Fruit fly (Drosophila melanogaster) whole organism, embryonic: ENCODE measurements around the gene CG31230.

Experiments
- Aef1 ChIP-seq: fragments of 200-800 bp; sonication (Bioruptor generic); IDR thresholded peaks from 3 replicates; pipeline ENCODE4 v1.3.6; 2022; ENCODE audit warnings: missing biosample characterization, missing genetic modification characterization
- B-H2 ChIP-seq: fragments of 200-800 bp; sonication (Bioruptor generic); optimal IDR thresholded peaks from 2 replicates; lab custom pipeline; 2018; ENCODE audit warnings: missing biosample characterization, mild to moderate bottlenecking, missing genetic modification characterization
- Bgb ChIP-seq: fragments of 200-800 bp; sonication (Bioruptor generic); IDR thresholded peaks from 2 replicates; pipeline ENCODE4 v1.3.6; 2022; ENCODE audit warnings: missing biosample characterization, missing genetic modification characterization; ENCODE audit not compliant: partially characterized antibody
- Blimp-1 ChIP-seq: fragments of 200-800 bp; sonication (Bioruptor generic); optimal IDR thresholded peaks from 3 replicates; lab custom pipeline; 2018; ENCODE audit warnings: missing biosample characterization, missing genetic modification characterization, mild to moderate bottlenecking, moderate library complexity, missing genetic modification reagents
- CG10147 ChIP-seq: fragments of 200-800 bp; sonication (Bioruptor generic); optimal IDR thresholded peaks from 2 replicates; lab custom pipeline; 2019; ENCODE audit warnings: missing biosample characterization, mild to moderate bottlenecking, missing genetic modification characterization, moderate library complexity
- CG10654 ChIP-seq: fragments of 200-800 bp; sonication (Bioruptor generic); optimal IDR thresholded peaks from 2 replicates; lab custom pipeline; 2016; ENCODE audit warnings: missing biosample characterization, missing genetic modification characterization
- CG11560 ChIP-seq: fragments of 200-800 bp; sonication (Bioruptor generic); IDR thresholded peaks from 3 replicates; pipeline ENCODE4 v1.3.6; 2022; ENCODE audit warnings: missing biosample characterization, missing genetic modification characterization
- CG13894 ChIP-seq: fragments of 200-800 bp; sonication (Bioruptor generic); optimal IDR thresholded peaks from 3 replicates; lab custom pipeline; 2018; ENCODE audit warnings: missing biosample characterization, mild to moderate bottlenecking, missing genetic modification characterization, moderate library complexity
- CG15696 ChIP-seq: fragments of 200-800 bp; sonication (Bioruptor generic); optimal IDR thresholded peaks from 2 replicates; lab custom pipeline; 2019; ENCODE audit warnings: missing biosample characterization, mild to moderate bottlenecking, missing genetic modification characterization, moderate library complexity
- CG1647 ChIP-seq: fragments of 200-800 bp; sonication (Bioruptor generic); optimal IDR thresholded peaks from 3 replicates; lab custom pipeline; 2016; ENCODE audit warnings: missing biosample characterization, missing genetic modification characterization
- CG16779 ChIP-seq: fragments of 200-800 bp; sonication (Bioruptor generic); IDR thresholded peaks from 2 replicates; pipeline ENCODE4 v1.3.6; 2022; ENCODE audit warnings: missing biosample characterization, missing genetic modification characterization
- CG18476 ChIP-seq: fragments of 200-800 bp; sonication (Bioruptor generic); optimal IDR thresholded peaks from 2 replicates; lab custom pipeline; 2016; ENCODE audit warnings: missing biosample characterization, mild to moderate bottlenecking, missing genetic modification characterization
- CG31365 ChIP-seq: fragments of 200-800 bp; sonication (Bioruptor generic); optimal IDR thresholded peaks from 2 replicates; lab custom pipeline; 2018; ENCODE audit warnings: missing biosample characterization, mild to moderate bottlenecking, missing genetic modification characterization
- CG33557 ChIP-seq: fragments of 200-800 bp; sonication (Bioruptor generic); optimal IDR thresholded peaks from 2 replicates; lab custom pipeline; 2019; ENCODE audit warnings: missing biosample characterization, mild to moderate bottlenecking, missing genetic modification characterization, moderate library complexity
- CG3847 ChIP-seq: fragments of 200-800 bp; sonication (Bioruptor generic); IDR thresholded peaks from 2 replicates; pipeline ENCODE4 v1.3.6; 2022; ENCODE audit warnings: missing biosample characterization, missing genetic modification characterization
- CG6175 ChIP-seq: fragments of 200-800 bp; sonication (Bioruptor generic); IDR thresholded peaks from 3 replicates; pipeline ENCODE4 v1.3.6; 2022; ENCODE audit warnings: missing biosample characterization, missing genetic modification characterization
- CG9817 ChIP-seq: fragments of 200-800 bp; sonication (Bioruptor generic); optimal IDR thresholded peaks from 2 replicates; lab custom pipeline; 2018; ENCODE audit warnings: missing biosample characterization, mild to moderate bottlenecking, missing genetic modification characterization, moderate library complexity
- Chrac-16 ChIP-seq: fragments of 200-800 bp; sonication (Bioruptor generic); optimal IDR thresholded peaks from 3 replicates; lab custom pipeline; 2016; ENCODE audit warnings: missing biosample characterization, missing genetic modification characterization
- E2f1 ChIP-seq: fragments of 200-800 bp; sonication (Bioruptor generic); IDR thresholded peaks from 2 replicates; pipeline ENCODE4 v1.3.6; 2022; ENCODE audit warnings: missing biosample characterization, missing genetic modification characterization
- H2.0 ChIP-seq: fragments of 200-800 bp; sonication (Bioruptor generic); IDR thresholded peaks from 2 replicates; pipeline ENCODE4 v1.3.6; 2022; ENCODE audit warnings: missing biosample characterization, missing genetic modification characterization
- HmgZ ChIP-seq: fragments of 200-800 bp; sonication (Bioruptor generic); optimal IDR thresholded peaks from 2 replicates; lab custom pipeline; 2018; ENCODE audit warnings: missing biosample characterization, mild to moderate bottlenecking, missing genetic modification characterization
- Hr78 ChIP-seq, 2 experiments: fragments of 200-800 bp in 1 of 2; fragments of >200 bp in 1 of 2; sonication (Bioruptor generic) in 1 of 2; optimal IDR thresholded peaks; 2 replicates each; lab custom pipeline; 2017 to 2019; ENCODE audit warnings: missing biosample characterization in 2 of 2, missing genetic modification characterization in 2 of 2, mild to moderate bottlenecking in 1 of 2, moderate library complexity in 1 of 2
- Jarid2 ChIP-seq: fragments of 200-800 bp; sonication (Bioruptor generic); optimal IDR thresholded peaks from 3 replicates; lab custom pipeline; 2017; ENCODE audit warnings: mild to moderate bottlenecking, missing biosample characterization, missing genetic modification reagents, missing genetic modification characterization
- Lim3 ChIP-seq: fragments of 200-800 bp; sonication (Bioruptor generic); IDR thresholded peaks from 2 replicates; pipeline ENCODE4 v1.3.6; 2022; ENCODE audit warnings: missing biosample characterization, missing genetic modification characterization
- Mrtf ChIP-seq: fragments of 200-800 bp; sonication (Bioruptor generic); IDR thresholded peaks from 3 replicates; pipeline ENCODE4 v1.3.6; 2022; ENCODE audit warnings: missing biosample characterization, missing genetic modification characterization
- Six4 ChIP-seq: fragments of 200-800 bp; sonication (Bioruptor generic); optimal IDR thresholded peaks from 2 replicates; lab custom pipeline; 2016; ENCODE audit warnings: missing biosample characterization, missing genetic modification characterization
- amos ChIP-seq: fragments of 200-800 bp; sonication (Bioruptor generic); IDR thresholded peaks from 2 replicates; pipeline ENCODE4 v1.3.6; 2022; ENCODE audit warnings: missing biosample characterization, missing genetic modification characterization; ENCODE audit not compliant: partially characterized antibody
- bigmax ChIP-seq: fragments of 200-800 bp; sonication (Bioruptor generic); optimal IDR thresholded peaks from 2 replicates; lab custom pipeline; 2018; ENCODE audit warnings: missing biosample characterization, mild to moderate bottlenecking, missing genetic modification characterization
- cas ChIP-seq: fragments of 200-800 bp; sonication (Bioruptor generic); IDR thresholded peaks from 2 replicates; pipeline ENCODE4 v1.3.6; 2022; ENCODE audit warnings: missing biosample characterization, missing genetic modification characterization
- cato ChIP-seq: fragments of 200-800 bp; sonication (Bioruptor generic); optimal IDR thresholded peaks from 2 replicates; lab custom pipeline; 2016; ENCODE audit warnings: missing biosample characterization, missing genetic modification characterization, borderline replicate concordance
- cg ChIP-seq: fragments of 200-800 bp; sonication (Bioruptor generic); optimal IDR thresholded peaks from 3 replicates; lab custom pipeline; 2019; ENCODE audit warnings: missing biosample characterization, mild to moderate bottlenecking, missing genetic modification characterization, moderate library complexity
- ci ChIP-seq: fragments of 200-800 bp; sonication (Bioruptor generic); IDR thresholded peaks from 3 replicates; pipeline ENCODE4 v1.3.6; 2022; ENCODE audit warnings: missing biosample characterization, missing genetic modification characterization
- croc ChIP-seq: fragments of 200-800 bp; sonication (Bioruptor generic); conservative IDR thresholded peaks from 3 replicates; pipeline ENCODE4 v1.3.6; 2022; ENCODE audit warnings: missing biosample characterization, missing genetic modification characterization
- dati ChIP-seq: fragments of 200-800 bp; sonication (Bioruptor generic); IDR thresholded peaks from 2 replicates; pipeline ENCODE4 v1.3.6; 2022; ENCODE audit warnings: missing biosample characterization, missing genetic modification characterization
- grn ChIP-seq: fragments of 200-800 bp; sonication (Bioruptor generic); optimal IDR thresholded peaks from 3 replicates; lab custom pipeline; 2017; ENCODE audit warnings: missing biosample characterization, missing genetic modification characterization
- gt ChIP-seq: fragments of 200-800 bp; sonication (Bioruptor generic); IDR thresholded peaks from 2 replicates; pipeline ENCODE4 v1.3.6; 2022; ENCODE audit warnings: missing biosample characterization, missing genetic modification characterization
- lab ChIP-seq: fragments of 200-800 bp; sonication (Bioruptor generic); optimal IDR thresholded peaks from 3 replicates; lab custom pipeline; 2017; ENCODE audit warnings: missing biosample characterization, missing genetic modification characterization, mild to moderate bottlenecking, moderate library complexity, missing genetic modification reagents
- lola ChIP-seq, 3 experiments: fragments of >200 bp in 2 of 3; fragments of 200-800 bp in 1 of 3; sonication (Bioruptor generic) in 1 of 3; optimal IDR thresholded peaks; 2 replicates each; lab custom pipeline; 2017 to 2019; ENCODE audit warnings: missing biosample characterization in 3 of 3, missing genetic modification characterization in 3 of 3, mild to moderate bottlenecking in 1 of 3, moderate library complexity in 1 of 3
- lov ChIP-seq, 2 experiments: fragments of 200-800 bp in 1 of 2; fragments of >200 bp in 1 of 2; sonication (Bioruptor generic) in 1 of 2; IDR thresholded peaks in 1 of 2; optimal IDR thresholded peaks in 1 of 2; 2 replicates in 1 of 2; 3 replicates in 1 of 2; pipeline versions ENCODE4 v1.3.6 to Lab custom; 2017 to 2022; ENCODE audit warnings: missing biosample characterization in 1 of 2, missing genetic modification characterization in 1 of 2
- mirr ChIP-seq: fragments of 200-800 bp; sonication (Bioruptor generic); optimal IDR thresholded peaks from 3 replicates; lab custom pipeline; 2018; ENCODE audit warnings: missing biosample characterization, mild to moderate bottlenecking, missing genetic modification characterization
- onecut ChIP-seq: fragments of 200-800 bp; sonication (Bioruptor generic); IDR thresholded peaks from 2 replicates; pipeline ENCODE4 v1.3.6; 2022; ENCODE audit warnings: missing biosample characterization, missing genetic modification characterization
- ro ChIP-seq: fragments of 200-800 bp; sonication (Bioruptor generic); IDR thresholded peaks from 2 replicates; pipeline ENCODE4 v1.3.6; 2022; ENCODE audit warnings: missing biosample characterization, missing genetic modification characterization
- sc ChIP-seq, 3 experiments: fragments of >200 bp in 2 of 3; fragments of 200-800 bp in 1 of 3; sonication (Bioruptor generic) in 1 of 3; optimal IDR thresholded peaks; 2 replicates in 2 of 3; 3 replicates in 1 of 3; lab custom pipeline; 2017; ENCODE audit warnings: mild to moderate bottlenecking in 1 of 3, missing biosample characterization in 1 of 3, missing genetic modification characterization in 1 of 3, missing genetic modification reagents in 1 of 3
- sd ChIP-seq: fragments of 200-800 bp; sonication (Bioruptor generic); optimal IDR thresholded peaks from 3 replicates; lab custom pipeline; 2018; ENCODE audit warnings: missing biosample characterization, mild to moderate bottlenecking, missing genetic modification characterization, moderate library complexity
- seq ChIP-seq: fragments of 200-800 bp; sonication (Bioruptor generic); IDR thresholded peaks from 2 replicates; pipeline ENCODE4 v1.3.6; 2022; ENCODE audit warnings: missing biosample characterization, missing genetic modification characterization
- sima ChIP-seq: fragments of 200-800 bp; sonication (Bioruptor generic); optimal IDR thresholded peaks from 2 replicates; lab custom pipeline; 2016; ENCODE audit warnings: missing biosample characterization, missing genetic modification characterization
- slou ChIP-seq: fragments of 200-800 bp; sonication (Bioruptor generic); optimal IDR thresholded peaks from 3 replicates; lab custom pipeline; 2016; ENCODE audit warnings: missing biosample characterization, missing genetic modification characterization
- sug ChIP-seq: fragments of 200-800 bp; optimal IDR thresholded peaks from 2 replicates; lab custom pipeline; 2019; ENCODE audit warnings: missing biosample characterization, mild to moderate bottlenecking, missing genetic modification characterization, moderate library complexity
- vnd ChIP-seq: fragments of 200-800 bp; sonication (Bioruptor generic); IDR thresholded peaks from 3 replicates; pipeline ENCODE4 v1.3.6; 2022; ENCODE audit warnings: missing biosample characterization, missing genetic modification characterization; ENCODE audit not compliant: partially characterized antibody

CG31230 gene

dm6 chr3R:18671112-18671729, at the start of gene CG31230:
TSS of gene CG31230 (plus strand) at chr3R:18671679.
- no peak for TF ChIP-seq seq (GFP tag; lab: Robert Waterston, UW)
- TF ChIP-seq CG33557, result no peak
- no peak for TF ChIP-seq Bgb
- TF ChIP-seq sug (tag; lab: Kevin White, UChicago), result peak; percentile 16
- TF ChIP-seq E2f1 (GFP tag; lab: Robert Waterston, UW), result no peak
- no peak for TF ChIP-seq croc (GFP tag; lab: Robert Waterston, UW)
- TF ChIP-seq Hr78 (GFP tag; optimal IDR thresholded peaks at IDR 0.05; lab: Kevin White, UChicago), result peak in 1 of 2 experiments; percentile 30
- peak; percentile 41 for TF ChIP-seq HmgZ (tag; lab: Kevin White, UChicago)
- TF ChIP-seq CG10147 (GFP tag; lab: Kevin White, UChicago), result no peak
- TF ChIP-seq B-H2 (GFP tag; lab: Kevin White, UChicago), result peak; percentile 1
- peak; percentile 29 for TF ChIP-seq lab (GFP tag; lab: Kevin White, UChicago)
- TF ChIP-seq sc (optimal IDR thresholded peaks at IDR 0.05; lab: Kevin White, UChicago), result no peak
- TF ChIP-seq sc (GFP tag; optimal IDR thresholded peaks at IDR 0.05; lab: Kevin White, UChicago), result no peak
- no peak for TF ChIP-seq bigmax
- no peak for TF ChIP-seq cg (GFP tag; lab: Kevin White, UChicago)
- no peak for TF ChIP-seq onecut (GFP tag; lab: Robert Waterston, UW)
- TF ChIP-seq Six4 (GFP tag; lab: Kevin White, UChicago), result no peak
- no peak for TF ChIP-seq CG9817 (tag; lab: Kevin White, UChicago)
- no peak for TF ChIP-seq Aef1 (GFP tag; lab: Robert Waterston, UW)
- TF ChIP-seq sima (GFP tag; lab: Kevin White, UChicago), result no peak
- TF ChIP-seq dati (GFP tag; lab: Robert Waterston, UW), result no peak
- TF ChIP-seq H2.0 (GFP tag; lab: Robert Waterston, UW), result no peak
- TF ChIP-seq gt (GFP tag; lab: Robert Waterston, UW), result no peak
- no peak for TF ChIP-seq cato (GFP tag; lab: Kevin White, UChicago)
- no peak for TF ChIP-seq CG13894 (tag; lab: Kevin White, UChicago)
- TF ChIP-seq mirr (GFP tag; lab: Kevin White, UChicago), result peak; percentile 0
- peak; percentile 50 for TF ChIP-seq Jarid2 (GFP tag; lab: Kevin White, UChicago)
- TF ChIP-seq ci, result no peak
- no peak for TF ChIP-seq CG3847 (GFP tag; lab: Robert Waterston, UW)
- TF ChIP-seq slou (GFP tag; lab: Kevin White, UChicago), result no peak
- TF ChIP-seq amos (GFP tag; lab: Robert Waterston, UW), result no peak
- TF ChIP-seq Lim3 (GFP tag; lab: Robert Waterston, UW), result no peak
- TF ChIP-seq CG16779 (GFP tag; lab: Robert Waterston, UW), result no peak
- TF ChIP-seq lov (optimal IDR thresholded peaks at IDR 0.05; lab: Kevin White, UChicago), result no peak
- TF ChIP-seq lov (GFP tag; IDR thresholded peaks at IDR 0.05; lab: Robert Waterston, UW), result no peak
- TF ChIP-seq CG10654, result no peak
- no peak for TF ChIP-seq CG11560 (tag; lab: Robert Waterston, UW)
- TF ChIP-seq CG18476 (GFP tag; lab: Kevin White, UChicago), result no peak
- TF ChIP-seq CG1647, result no peak
- no peak for TF ChIP-seq Chrac-16 (GFP tag; lab: Kevin White, UChicago)
- no peak for TF ChIP-seq CG6175 (GFP tag; lab: Robert Waterston, UW)
- no peak for TF ChIP-seq Mrtf (GFP tag; lab: Robert Waterston, UW)
- peak; percentile 4 for TF ChIP-seq grn
- TF ChIP-seq lola (GFP tag; optimal IDR thresholded peaks at IDR 0.05; lab: Kevin White, UChicago), result no peak
- no peak for TF ChIP-seq cas (GFP tag; lab: Robert Waterston, UW)
- no peak for TF ChIP-seq ro
- no peak for TF ChIP-seq vnd (GFP tag; lab: Robert Waterston, UW)
- TF ChIP-seq sd, result peak; percentile 94
- TF ChIP-seq Blimp-1 (GFP tag; lab: Kevin White, UChicago), result no peak
- peak; percentile 2 for TF ChIP-seq CG31365 (tag; lab: Kevin White, UChicago)
- TF ChIP-seq CG15696, result no peak
